Fruit fly (Drosophila melanogaster): ENCODE data around the gene CG13855.

DNA sequence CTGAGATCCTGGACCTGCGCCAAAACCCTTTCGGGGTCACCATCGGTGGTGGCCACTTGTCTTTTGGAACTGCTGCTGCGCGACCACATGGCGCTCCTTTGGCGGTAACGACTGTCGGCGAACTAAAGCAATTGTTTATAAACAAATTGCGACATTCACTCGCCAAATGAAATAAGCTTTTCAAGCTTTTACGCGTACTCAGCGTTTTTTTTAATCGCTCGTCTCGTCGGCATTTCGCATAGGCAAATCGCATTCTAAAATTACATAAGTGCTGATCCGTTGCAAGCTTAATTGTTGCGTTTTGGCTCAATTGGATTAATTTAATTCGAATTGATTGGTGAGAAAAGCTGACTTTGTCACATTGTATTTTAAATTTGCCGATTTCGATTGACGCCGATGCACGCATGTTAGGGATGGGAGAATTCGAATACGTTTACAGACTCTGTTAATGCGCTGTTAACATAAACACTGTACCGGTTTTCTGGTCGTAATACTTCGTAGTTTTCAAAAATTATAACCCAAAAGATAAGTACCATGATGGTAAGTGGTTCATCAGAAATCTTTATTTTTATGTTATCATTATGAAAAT is 19.0 kb downstream of the CG13855 start, which contains the start of gene pinta:
- TF ChIP-seq pan (optimal IDR thresholded peaks at IDR 0.05) (no peak), Hnf4 (GFP tag; optimal IDR thresholded peaks at IDR 0.05) (no peak), lola (GFP tag; optimal IDR thresholded peaks at IDR 0.05) (no peak), usp (GFP tag; optimal IDR thresholded peaks at IDR 0.05) (no peak), woc (GFP tag; optimal IDR thresholded peaks at IDR 0.05) (no peak)
